Fruit fly (Drosophila melanogaster): ENCODE data around the gene CG5937.

DNA sequence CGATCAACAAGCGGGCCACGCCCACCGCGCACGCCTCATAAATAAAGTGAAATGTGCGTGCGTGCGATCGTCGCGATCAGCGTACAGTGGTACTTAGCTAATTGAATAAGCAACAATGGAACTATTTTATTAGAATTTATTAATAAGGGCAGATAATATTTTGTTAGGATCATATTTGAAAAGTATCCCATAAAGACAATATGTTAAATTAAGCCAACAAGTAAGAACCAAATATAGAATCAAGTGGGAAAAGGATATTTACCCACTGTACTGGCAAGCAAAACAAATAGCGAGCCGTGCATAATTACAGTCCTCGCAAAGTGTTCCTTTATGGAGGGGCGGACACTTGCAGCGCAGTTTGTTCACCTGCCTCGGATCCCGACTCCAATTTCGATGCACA, 17.7 kb upstream of the CG5937 start:
- TF ChIP-seq pan (optimal IDR thresholded peaks at IDR 0.05), result no peak
- TF ChIP-seq dmrt93B (GFP tag; optimal IDR thresholded peaks at IDR 0.05), result peak; percentile 18
- peak; percentile 27 for TF ChIP-seq Hnf4 (GFP tag; optimal IDR thresholded peaks at IDR 0.05)
- TF ChIP-seq fru (GFP tag; optimal IDR thresholded peaks at IDR 0.05), result peak; percentile 42
- peak; percentile 17 for TF ChIP-seq psq (GFP tag; optimal IDR thresholded peaks at IDR 0.05)
- no peak for TF ChIP-seq lola (GFP tag; optimal IDR thresholded peaks at IDR 0.05)
- no peak for TF ChIP-seq usp (GFP tag; optimal IDR thresholded peaks at IDR 0.05)
- TF ChIP-seq CG9705 (GFP tag; optimal IDR thresholded peaks at IDR 0.05), result no peak
- TF ChIP-seq Abd-B (GFP tag; optimal IDR thresholded peaks at IDR 0.05), result no peak
- TF ChIP-seq woc (GFP tag; optimal IDR thresholded peaks at IDR 0.05), result no peak
